Worm (Caenorhabditis elegans) whole organism, early embryonic: ENCODE measurements around the gene T10D4.6.

ENCODE experiments used
- B0310.2 ChIP-seq: sonication (generic microtip); optimal IDR thresholded peaks from 2 replicates; lab custom pipeline; 2016; ENCODE audit warnings: mild to moderate bottlenecking, missing genetic modification characterization, missing compliant biosample characterization
- aly-1 ChIP-seq: sonication (generic microtip); optimal IDR thresholded peaks from 2 replicates; lab custom pipeline; 2016; ENCODE audit warnings: missing genetic modification characterization, missing compliant biosample characterization
- ama-1 ChIP-seq: fragments of 150-350 bp; optimal IDR thresholded peaks from 2 replicates; lab custom pipeline; 2014
- ceh-13 ChIP-seq: fragments of 200-800 bp; sonication (Bioruptor generic); optimal IDR thresholded peaks from 2 replicates; lab custom pipeline; 2018; ENCODE audit warnings: mild to moderate bottlenecking, missing genetic modification characterization, missing compliant biosample characterization
- ceh-36 ChIP-seq: sonication (generic microtip); optimal IDR thresholded peaks from 2 replicates; lab custom pipeline; 2016; ENCODE audit warnings: missing genetic modification characterization, inconsistent platforms, missing compliant biosample characterization
- flt-1 ChIP-seq: fragments of 200-800 bp; sonication (Bioruptor generic); IDR thresholded peaks from 2 replicates; pipeline ENCODE4 v1.3.6; 2022; ENCODE audit warnings: missing genetic modification characterization, missing compliant biosample characterization
- pes-1 ChIP-seq: fragments of 200-800 bp; sonication (Bioruptor generic); IDR thresholded peaks from 2 replicates; pipeline ENCODE4 v1.3.6; 2022; ENCODE audit warnings: missing genetic modification reagents, missing genetic modification characterization, missing compliant biosample characterization
- scrt-1 ChIP-seq: fragments of 200-800 bp; sonication (Bioruptor generic); IDR thresholded peaks from 2 replicates; pipeline ENCODE4 v1.3.6; 2022; ENCODE audit warnings: missing genetic modification characterization, missing compliant biosample characterization
- sea-1 ChIP-seq: fragments of 200-800 bp; sonication (Bioruptor generic); conservative IDR thresholded peaks from 2 replicates; pipeline ENCODE4 v1.3.6; 2022; ENCODE audit warnings: missing genetic modification characterization, missing compliant biosample characterization
- tbx-11 ChIP-seq: fragments of 200-800 bp; sonication (Bioruptor generic); IDR thresholded peaks from 2 replicates; pipeline ENCODE4 v1.3.6; 2022; ENCODE audit warnings: missing genetic modification characterization, missing compliant biosample characterization
- tra-4 ChIP-seq: sonication (generic microtip); optimal IDR thresholded peaks from 2 replicates; lab custom pipeline; 2017; ENCODE audit warnings: missing genetic modification characterization, missing compliant biosample characterization

DNA sequence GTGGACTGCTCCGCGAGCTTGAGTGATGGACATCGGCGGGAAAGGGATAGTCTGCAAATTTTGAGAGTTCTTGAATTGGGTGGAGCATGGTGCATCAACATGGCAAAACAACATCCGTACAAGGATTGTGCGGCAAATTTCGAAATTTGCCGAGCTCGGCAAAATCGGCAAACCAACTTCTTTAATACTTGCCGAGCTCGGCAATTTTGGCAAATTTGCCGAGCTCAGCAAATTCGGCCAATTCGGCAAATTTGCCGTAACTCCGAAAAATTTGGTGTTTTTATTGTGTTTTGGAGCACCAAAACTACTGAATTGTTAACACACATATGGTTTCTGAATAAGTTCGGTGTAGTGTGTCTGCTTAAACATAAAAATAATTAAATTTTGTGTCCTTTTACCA, 51.0 kb downstream of the T10D4.6 start, which contains the start of gene fbxc-55:
- TF ChIP-seq tra-4 (no peak), sea-1 (GFP tag; lab: Robert Waterston, UW) (no peak), ceh-36 (tag; lab: Kevin White, UChicago) (no peak), scrt-1 (GFP tag; lab: Robert Waterston, UW) (no peak), ama-1 (lab: Kevin White, UChicago) (no peak), B0310.2 (no peak), pes-1 (GFP tag; lab: Robert Waterston, UW) (no peak), flt-1 (GFP tag; lab: Robert Waterston, UW) (no peak), tbx-11 (GFP tag; lab: Robert Waterston, UW) (no peak), ceh-13 (GFP tag; lab: Kevin White, UChicago) (no peak), aly-1 (no peak)
